Worm (Caenorhabditis elegans) whole organism, L2 larva: ENCODE data around the gene R04B5.5.

Source experiments
- ama-1 ChIP-seq: fragments of 150-350 bp; optimal IDR thresholded peaks from 2 replicates; lab custom pipeline; 2018; ENCODE audit warnings: inconsistent platforms
- fos-1 ChIP-seq: fragments of 150-350 bp; optimal IDR thresholded peaks from 2 replicates; lab custom pipeline; 2014; ENCODE audit warnings: missing biosample characterization, missing genetic modification characterization
- lin-39 ChIP-seq: fragments of 150-350 bp; optimal IDR thresholded peaks from 2 replicates; lab custom pipeline; 2014; ENCODE audit warnings: missing biosample characterization, missing genetic modification reagents, missing genetic modification characterization
- nhr-11 ChIP-seq: fragments of 150-350 bp; optimal IDR thresholded peaks from 2 replicates; lab custom pipeline; 2014; ENCODE audit warnings: missing biosample characterization, missing genetic modification characterization
- nhr-12 ChIP-seq: fragments of 150-350 bp; optimal IDR thresholded peaks from 2 replicates; lab custom pipeline; 2014; ENCODE audit warnings: missing biosample characterization, missing genetic modification characterization
- nhr-25 ChIP-seq: fragments of 150-350 bp; sonication (generic microtip); optimal IDR thresholded peaks from 3 replicates; lab custom pipeline; 2014; ENCODE audit warnings: missing biosample characterization, missing genetic modification characterization
- nhr-77 ChIP-seq: fragments of 150-350 bp; optimal IDR thresholded peaks from 2 replicates; lab custom pipeline; 2014; ENCODE audit warnings: missing biosample characterization, missing genetic modification characterization
- peb-1 ChIP-seq: fragments of 150-350 bp; optimal IDR thresholded peaks from 2 replicates; lab custom pipeline; 2014; ENCODE audit warnings: missing biosample characterization, missing genetic modification characterization
- skn-1 ChIP-seq: sonication (generic microtip); optimal IDR thresholded peaks from 2 replicates; lab custom pipeline; 2017; ENCODE audit warnings: missing biosample characterization, missing genetic modification characterization
- ztf-11 ChIP-seq: sonication (generic microtip); optimal IDR thresholded peaks from 2 replicates; lab custom pipeline; 2017; ENCODE audit warnings: missing biosample characterization, missing genetic modification characterization

- TF ChIP-seq skn-1 (tag; lab: Kevin White, UChicago), result no peak
- TF ChIP-seq nhr-12 (tag; lab: Kevin White, UChicago), result no peak
- no peak for TF ChIP-seq ama-1 (lab: Kevin White, UChicago)
- TF ChIP-seq peb-1, result no peak
- no peak for TF ChIP-seq nhr-77 (tag; lab: Kevin White, UChicago)
- TF ChIP-seq lin-39 (tag; lab: Kevin White, UChicago), result no peak
- no peak for TF ChIP-seq nhr-25 (tag; lab: Kevin White, UChicago)
- no peak for TF ChIP-seq fos-1
- no peak for TF ChIP-seq ztf-11 (tag; lab: Kevin White, UChicago)
- TF ChIP-seq nhr-11 (tag; lab: Kevin White, UChicago), result no peak
Measured at ce11 chrV:10134077-10134693, 46.9 kb downstream of the R04B5.5 start, which contains the start of the genes C08B6.18, wdr-20 and C08B6.8.
